Worm (Caenorhabditis elegans): ENCODE results near the gene clec-141.

DNA sequence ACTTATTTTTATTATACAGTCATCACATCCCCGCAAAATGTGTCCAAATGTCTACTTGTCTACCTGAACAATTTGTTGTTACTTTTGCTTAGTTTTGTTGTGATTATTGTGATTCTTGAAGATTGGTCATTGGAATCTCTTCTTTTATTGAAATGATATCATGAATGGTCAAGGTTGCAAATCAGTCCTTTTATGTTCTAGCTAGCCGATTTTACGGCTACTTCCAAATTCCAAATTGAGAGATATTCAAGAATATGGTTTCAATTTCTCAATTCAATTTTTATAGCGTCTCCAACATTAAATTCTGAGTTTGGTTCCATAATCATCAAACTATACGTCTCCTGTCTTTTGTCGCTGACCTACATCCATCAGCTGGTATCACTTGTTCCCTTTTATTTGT, 43.8 kb upstream of the clec-141 start:
- no peak for TF ChIP-seq F13H6.1 (tag; optimal IDR thresholded peaks at IDR 0.05)
- no peak for TF ChIP-seq ceh-22 (tag; optimal IDR thresholded peaks at IDR 0.05)
- no peak for TF ChIP-seq pat-9 (tag; optimal IDR thresholded peaks at IDR 0.05)
- no peak for TF ChIP-seq pqm-1 (tag; optimal IDR thresholded peaks at IDR 0.05)
- TF ChIP-seq ceh-9 (tag; optimal IDR thresholded peaks at IDR 0.05) = no peak
- no peak for TF ChIP-seq ceh-18 (tag; optimal IDR thresholded peaks at IDR 0.05)
- TF ChIP-seq nfya-1 (tag; optimal IDR thresholded peaks at IDR 0.05) = no peak
